Worm (Caenorhabditis elegans) whole organism, L4 larva: ENCODE results near the gene act-1.

Experiments used
- F44E2.7 ChIP-seq: fragments of 200-800 bp; sonication (Bioruptor generic); IDR thresholded peaks from 2 replicates; pipeline ENCODE4 v2.1.2; 2022; ENCODE audit warnings: missing genetic modification characterization, missing compliant biosample characterization
- R02D3.7 ChIP-seq: fragments of 150-350 bp; sonication (generic microtip); optimal IDR thresholded peaks from 3 replicates; lab custom pipeline; 2014; ENCODE audit warnings: missing biosample characterization, missing genetic modification characterization
- ama-1 ChIP-seq: fragments of 150-350 bp; optimal IDR thresholded peaks from 2 replicates; lab custom pipeline; 2014; ENCODE audit warnings: inconsistent platforms, mixed read lengths
- fos-1 ChIP-seq: fragments of 150-350 bp; optimal IDR thresholded peaks from 2 replicates; lab custom pipeline; 2014; ENCODE audit warnings: missing biosample characterization, missing genetic modification characterization
- jun-1 ChIP-seq: fragments of 150-350 bp; optimal IDR thresholded peaks from 2 replicates; lab custom pipeline; 2014; ENCODE audit warnings: missing biosample characterization, missing genetic modification reagents, missing genetic modification characterization
- mep-1 ChIP-seq: fragments of 150-350 bp; sonication (generic microtip); optimal IDR thresholded peaks from 3 replicates; lab custom pipeline; 2014; ENCODE audit warnings: missing biosample characterization, missing genetic modification characterization
- nhr-76 ChIP-seq: fragments of 150-350 bp; optimal IDR thresholded peaks from 2 replicates; lab custom pipeline; 2014; ENCODE audit warnings: missing biosample characterization, missing genetic modification characterization

DNA sequence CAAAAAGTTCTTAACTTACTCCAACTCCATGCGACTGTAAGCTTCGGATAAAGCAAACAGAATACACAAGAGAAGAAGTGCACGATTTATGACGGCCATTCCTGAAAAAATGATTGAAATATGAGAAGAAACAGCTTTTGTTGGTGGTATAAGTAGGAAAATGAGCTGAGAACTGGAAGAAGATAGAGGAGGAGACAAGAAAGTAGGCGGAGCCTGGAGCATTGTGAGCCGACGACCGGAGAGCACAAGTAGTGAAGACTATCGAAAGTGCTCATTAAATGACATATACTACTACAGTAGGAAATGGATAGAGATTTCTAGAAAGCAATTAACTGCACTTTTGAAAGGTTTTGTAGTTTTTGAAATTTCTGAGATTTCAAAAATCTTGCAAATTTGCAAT lies 15.3 kb upstream of the act-1 start, which contains the start of gene nlp-80:
- TF ChIP-seq R02D3.7 (tag; lab: Kevin White, UChicago) (no peak), fos-1 (tag; lab: Kevin White, UChicago) (no peak), nhr-76 (tag; lab: Kevin White, UChicago) (no peak), jun-1 (tag; lab: Kevin White, UChicago) (no peak), F44E2.7 (GFP tag; lab: Robert Waterston, UW) (no peak), mep-1 (tag; lab: Kevin White, UChicago) (no peak), ama-1 (no peak)
